Fruit fly (Drosophila melanogaster): ENCODE results near the gene betaTub85D.

betaTub85D gene

DNA sequence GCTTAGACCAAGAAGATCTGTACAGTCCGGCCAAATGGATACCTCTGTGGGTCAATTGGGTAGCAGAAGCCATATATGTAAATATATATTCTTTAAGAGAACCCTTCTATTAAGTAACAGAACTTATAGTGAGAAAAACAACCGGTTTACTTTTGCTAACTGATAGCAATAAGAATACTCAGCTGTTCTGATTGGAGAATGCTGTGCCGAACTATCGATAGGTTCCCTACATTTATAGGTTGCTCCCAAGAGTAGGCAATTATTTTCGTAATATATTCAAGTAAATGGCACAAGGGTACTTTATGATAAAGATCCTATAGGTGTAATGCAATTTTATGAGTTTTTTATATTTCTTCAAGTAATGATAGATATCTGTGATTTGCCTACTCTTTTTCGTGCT, 46.3 kb upstream of the betaTub85D start, which contains the start of gene GstZ1 (continued):
- TF ChIP-seq gt (GFP tag; IDR thresholded peaks at IDR 0.05), result no peak

DNA sequence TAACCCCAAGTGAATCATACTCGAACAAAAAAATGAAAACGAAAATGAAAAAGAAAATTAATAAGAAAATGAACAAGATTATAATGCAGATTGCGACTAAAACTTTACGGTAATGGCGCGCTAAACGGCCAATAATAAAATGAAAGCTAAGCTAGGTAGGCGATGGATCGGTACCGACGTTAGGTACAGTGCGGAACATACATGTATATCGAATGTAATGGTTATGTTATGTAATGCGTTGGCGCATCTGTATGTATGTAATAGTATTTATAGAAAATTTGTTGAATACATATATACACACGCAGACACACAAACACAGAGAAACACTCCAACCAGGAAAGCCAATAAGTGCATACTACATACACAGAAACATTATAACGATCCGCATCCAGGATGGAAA, 44.9 kb upstream of the betaTub85D start:
- TF ChIP-seq Fer2 (tag; optimal IDR thresholded peaks at IDR 0.05) (no peak), yki (optimal IDR thresholded peaks at IDR 0.05) (no peak), CG12769 (tag; optimal IDR thresholded peaks at IDR 0.05) (no peak), Adf1 (GFP tag; IDR thresholded peaks at IDR 0.05) (no peak), CG3407 (GFP tag; optimal IDR thresholded peaks at IDR 0.05) (no peak), sens (GFP tag) (peak; percentile 48), CG6272 (GFP tag; IDR thresholded peaks at IDR 0.05) (no peak), Med (GFP tag) (peak; percentile 10), dm (GFP tag; optimal IDR thresholded peaks at IDR 0.05) (no peak), gfzf (GFP tag; optimal IDR thresholded peaks at IDR 0.05) (no peak), CG13894 (tag; optimal IDR thresholded peaks at IDR 0.05) (no peak), CG4617 (GFP tag; optimal IDR thresholded peaks at IDR 0.05; ENCODE audit: borderline replicate concordance) (no peak), psq (GFP tag; optimal IDR thresholded peaks at IDR 0.05) (no peak), NC2β (GFP tag; optimal IDR thresholded peaks at IDR 0.05) (no peak), gce (GFP tag; IDR thresholded peaks at IDR 0.05) (no peak), CG2129 (GFP tag; IDR thresholded peaks at IDR 0.05; ENCODE audit: partially characterized antibody) (no peak), Poxn (GFP tag; IDR thresholded peaks at IDR 0.05) (no peak), scrt (GFP tag; optimal IDR thresholded peaks at IDR 0.05) (no peak), CG11695 (GFP tag; IDR thresholded peaks at IDR 0.05) (peak; percentile 60; the same call in 1 of the 3 replicates), lola (GFP tag; optimal IDR thresholded peaks at IDR 0.05) (peak in 1 of 3 experiments; percentile 1), jigr1 (GFP tag; IDR thresholded peaks at IDR 0.05) (no peak), ac (GFP tag; optimal IDR thresholded peaks at IDR 0.05) (no peak), CG17328 (GFP tag; IDR thresholded peaks at IDR 0.05) (no peak), Ravus (GFP tag; IDR thresholded peaks at IDR 0.05) (no peak), Pdp1 (GFP tag; optimal IDR thresholded peaks at IDR 0.05) (peak in 1 of 2 experiments; percentile 83), Ets65A (GFP tag) (peak; percentile 44), dati (GFP tag; IDR thresholded peaks at IDR 0.05) (no peak), Doc2 (GFP tag; IDR thresholded peaks at IDR 0.05) (no peak), nerfin-2 (GFP tag; IDR thresholded peaks at IDR 0.05; ENCODE audit: partially characterized antibody) (no peak), corto (GFP tag; optimal IDR thresholded peaks at IDR 0.05) (no peak)

DNA sequence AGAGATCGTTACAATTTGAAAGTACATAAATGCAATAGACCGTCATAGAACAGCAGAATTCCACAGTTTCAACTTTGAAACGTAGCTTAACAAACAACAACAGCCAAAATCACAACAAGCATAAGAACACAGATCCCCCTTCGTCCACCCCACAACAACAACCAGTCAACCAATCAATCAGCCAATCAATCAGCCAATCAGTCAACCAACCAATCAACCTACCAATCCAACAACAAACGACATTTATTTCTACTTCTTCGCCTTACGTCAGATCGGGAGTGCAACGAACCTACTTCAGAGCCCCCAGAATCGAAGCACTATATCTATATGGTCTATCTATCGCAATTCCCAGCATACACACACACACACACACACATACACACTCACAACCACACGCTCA, 40.6 kb upstream of the betaTub85D start:
- TF ChIP-seq Trl (optimal IDR thresholded peaks at IDR 0.05) (no peak), Trl (GFP tag; optimal IDR thresholded peaks at IDR 0.05) (no peak), CG16815 (GFP tag; optimal IDR thresholded peaks at IDR 0.05) (no peak), cad (GFP tag; optimal IDR thresholded peaks at IDR 0.05) (no peak), pho (GFP tag; optimal IDR thresholded peaks at IDR 0.05) (no peak), CG8281 (tag; optimal IDR thresholded peaks at IDR 0.05) (peak; percentile 97), eve (GFP tag; optimal IDR thresholded peaks at IDR 0.05) (peak in 1 of 2 experiments; percentile 49), az2 (GFP tag; optimal IDR thresholded peaks at IDR 0.05) (no peak), Hr3 (GFP tag; optimal IDR thresholded peaks at IDR 0.05) (no peak), CG12155 (GFP tag; optimal IDR thresholded peaks at IDR 0.05) (no peak), CG13894 (tag; optimal IDR thresholded peaks at IDR 0.05) (peak; percentile 26), tx (GFP tag; optimal IDR thresholded peaks at IDR 0.05) (no peak), Ets65A (GFP tag) (no peak), CG7271 (tag; optimal IDR thresholded peaks at IDR 0.05) (no peak), Hr78 (GFP tag; optimal IDR thresholded peaks at IDR 0.05) (no peak), Stat92E (GFP tag; optimal IDR thresholded peaks at IDR 0.05) (no peak), ci (GFP tag; IDR thresholded peaks at IDR 0.05) (peak; percentile 37; the same call in 1 of the 3 replicates), lab (GFP tag; optimal IDR thresholded peaks at IDR 0.05) (peak; percentile 13), zen2 (GFP tag; IDR thresholded peaks at IDR 0.05; ENCODE audit: partially characterized antibody) (0 out of 3 replicates have a peak, but pooled peaks have one; percentile 22), Bgb (GFP tag; IDR thresholded peaks at IDR 0.05; ENCODE audit: partially characterized antibody) (no peak), lmd (GFP tag; IDR thresholded peaks at IDR 0.05) (no peak), CG9876 (GFP tag; optimal IDR thresholded peaks at IDR 0.05) (no peak)

All from whole organism, embryonic.